Fruit fly (Drosophila melanogaster): ENCODE measurements around the gene ari-1.

The ari-1 gene

dm6 chrX:18136059-18136458, 1.5 kb downstream of the ari-1 start:
- TF ChIP-seq CG5204 (GFP tag; optimal IDR thresholded peaks at IDR 0.05) (no peak), Hr96 (GFP tag; optimal IDR thresholded peaks at IDR 0.05) (no peak), Mnt (GFP tag; optimal IDR thresholded peaks at IDR 0.05) (no peak), kay (GFP tag; ENCODE audit: borderline replicate concordance) (no peak), CG12768 (GFP tag; optimal IDR thresholded peaks at IDR 0.05) (no peak), CG1620 (GFP tag; optimal IDR thresholded peaks at IDR 0.05) (no peak), Clk (GFP tag; optimal IDR thresholded peaks at IDR 0.05) (no peak)

dm6 chrX:18130168-18130567, 7.4 kb downstream of the ari-1 start, which contains the start of gene CG43133:
Gene CG43133, minus strand, starts transcription at chrX:18130178.
- TF ChIP-seq CG14711 (tag; optimal IDR thresholded peaks at IDR 0.05) (no peak), tj (GFP tag; optimal IDR thresholded peaks at IDR 0.05) (no peak), CG33017 (tag; optimal IDR thresholded peaks at IDR 0.05) (no peak), CG7045 (GFP tag; optimal IDR thresholded peaks at IDR 0.05) (no peak), CG11617 (GFP tag; optimal IDR thresholded peaks at IDR 0.05) (no peak), CG1620 (GFP tag; optimal IDR thresholded peaks at IDR 0.05) (no peak), toe (GFP tag; optimal IDR thresholded peaks at IDR 0.05) (no peak), kay (GFP tag; ENCODE audit: borderline replicate concordance) (no peak), Clk (GFP tag; optimal IDR thresholded peaks at IDR 0.05) (no peak), pad (GFP tag; optimal IDR thresholded peaks at IDR 0.05) (no peak), Crg-1 (GFP tag; optimal IDR thresholded peaks at IDR 0.05) (no peak), Mnt (GFP tag; optimal IDR thresholded peaks at IDR 0.05) (no peak)

- TF ChIP-seq Clk (GFP tag; optimal IDR thresholded peaks at IDR 0.05) (no peak), Crg-1 (GFP tag; optimal IDR thresholded peaks at IDR 0.05) (no peak), CG1620 (GFP tag; optimal IDR thresholded peaks at IDR 0.05) (no peak), bab1 (GFP tag; optimal IDR thresholded peaks at IDR 0.05) (no peak), CG7101 (tag; optimal IDR thresholded peaks at IDR 0.05) (no peak), Hr96 (GFP tag; optimal IDR thresholded peaks at IDR 0.05) (no peak), CG14711 (tag; optimal IDR thresholded peaks at IDR 0.05) (no peak), ovo (GFP tag; optimal IDR thresholded peaks at IDR 0.05) (no peak), CG5204 (GFP tag; optimal IDR thresholded peaks at IDR 0.05) (no peak), CG33017 (tag; optimal IDR thresholded peaks at IDR 0.05) (no peak), pad (GFP tag; optimal IDR thresholded peaks at IDR 0.05) (no peak), cnc (optimal IDR thresholded peaks at IDR 0.05) (no peak), kay (GFP tag; ENCODE audit: borderline replicate concordance) (no peak), CG12768 (GFP tag; optimal IDR thresholded peaks at IDR 0.05) (no peak), CG7045 (GFP tag; optimal IDR thresholded peaks at IDR 0.05) (no peak), Mnt (GFP tag; optimal IDR thresholded peaks at IDR 0.05) (no peak), toe (GFP tag; optimal IDR thresholded peaks at IDR 0.05) (no peak), cic (GFP tag; optimal IDR thresholded peaks at IDR 0.05) (no peak), tj (GFP tag; optimal IDR thresholded peaks at IDR 0.05) (no peak)
These were observed 8.3 kb downstream of the ari-1 start for dm6 chrX:18129297-18129696.

dm6 chrX:18125520-18125919, 12.1 kb downstream of the ari-1 start:
- TF ChIP-seq CG7101 (tag; optimal IDR thresholded peaks at IDR 0.05) (no peak), Mnt (GFP tag; optimal IDR thresholded peaks at IDR 0.05) (no peak), CG11617 (GFP tag; optimal IDR thresholded peaks at IDR 0.05) (no peak), cnc (optimal IDR thresholded peaks at IDR 0.05) (no peak), bab1 (GFP tag; optimal IDR thresholded peaks at IDR 0.05) (no peak), Hr96 (GFP tag; optimal IDR thresholded peaks at IDR 0.05) (no peak), toe (GFP tag; optimal IDR thresholded peaks at IDR 0.05) (no peak), tj (GFP tag; optimal IDR thresholded peaks at IDR 0.05) (no peak), CG7045 (GFP tag; optimal IDR thresholded peaks at IDR 0.05) (no peak), cic (GFP tag; optimal IDR thresholded peaks at IDR 0.05) (no peak), Clk (GFP tag; optimal IDR thresholded peaks at IDR 0.05) (no peak), ovo (GFP tag; optimal IDR thresholded peaks at IDR 0.05) (no peak), kay (GFP tag; ENCODE audit: borderline replicate concordance) (no peak), CG5204 (GFP tag; optimal IDR thresholded peaks at IDR 0.05) (no peak), Crg-1 (GFP tag; optimal IDR thresholded peaks at IDR 0.05) (no peak), CG12768 (GFP tag; optimal IDR thresholded peaks at IDR 0.05) (no peak), pad (GFP tag; optimal IDR thresholded peaks at IDR 0.05) (no peak), CG33017 (tag; optimal IDR thresholded peaks at IDR 0.05) (no peak)

dm6 chrX:18118519-18118918, 19.1 kb downstream of the ari-1 start:
- TF ChIP-seq kay (GFP tag; ENCODE audit: borderline replicate concordance) (no peak), cic (GFP tag; optimal IDR thresholded peaks at IDR 0.05) (no peak), Mnt (GFP tag; optimal IDR thresholded peaks at IDR 0.05) (no peak)

- TF ChIP-seq bab1 (GFP tag; optimal IDR thresholded peaks at IDR 0.05) (no peak), Hr96 (GFP tag; optimal IDR thresholded peaks at IDR 0.05) (no peak), CG12768 (GFP tag; optimal IDR thresholded peaks at IDR 0.05) (no peak), toe (GFP tag; optimal IDR thresholded peaks at IDR 0.05) (no peak), kay (GFP tag; ENCODE audit: borderline replicate concordance) (peak; percentile 9)
These were observed 20.7 kb downstream of the ari-1 start, which contains the start of gene wupA for dm6 chrX:18116811-18117383. Gene wupA, minus strand, starts transcription at chrX:18116922.

- TF ChIP-seq CG7045 (GFP tag; optimal IDR thresholded peaks at IDR 0.05) (no peak), CG5204 (GFP tag; optimal IDR thresholded peaks at IDR 0.05) (no peak), CG33017 (tag; optimal IDR thresholded peaks at IDR 0.05) (no peak)
These were observed 22.8 kb downstream of the ari-1 start for dm6 chrX:18114770-18115169.
